Worm (Caenorhabditis elegans) whole organism, L1 larva: ENCODE data around the gene slc-9B.1.

ENCODE experiments used
- C34B4.2 ChIP-seq: sonication (generic microtip); optimal IDR thresholded peaks from 2 replicates; lab custom pipeline; 2017; ENCODE audit warnings: mild to moderate bottlenecking, missing genetic modification characterization, missing compliant biosample characterization
- F16B12.6 ChIP-seq: fragments of 150-350 bp; optimal IDR thresholded peaks from 2 replicates; lab custom pipeline; 2014; ENCODE audit warnings: missing biosample characterization, missing genetic modification characterization
- blmp-1 ChIP-seq: fragments of 150-350 bp; optimal IDR thresholded peaks from 2 replicates; lab custom pipeline; 2014; ENCODE audit warnings: missing biosample characterization, missing genetic modification characterization
- ceh-90 ChIP-seq: sonication (generic microtip); optimal IDR thresholded peaks from 2 replicates; lab custom pipeline; 2016; ENCODE audit warnings: missing genetic modification characterization, missing compliant biosample characterization
- dpl-1 ChIP-seq, 3 experiments: fragments of 150-350 bp in 2 of 3; sonication (generic microtip) in 1 of 3; optimal IDR thresholded peaks; 2 replicates each; lab custom pipeline; 2014 to 2017; ENCODE audit warnings: missing biosample characterization in 3 of 3, missing genetic modification characterization in 3 of 3, missing genetic modification reagents in 3 of 3
- dsc-1 ChIP-seq: sonication (generic microtip); optimal IDR thresholded peaks from 2 replicates; lab custom pipeline; 2016; ENCODE audit warnings: mild to moderate bottlenecking, missing genetic modification characterization, missing compliant biosample characterization
- efl-1 ChIP-seq, 4 experiments: fragments of 150-350 bp; optimal IDR thresholded peaks in 3 of 4; peaks in 1 of 4; 1 replicate in 1 of 4; 2 replicates in 3 of 4; lab custom pipeline; 2014; ENCODE audit warnings: missing biosample characterization in 2 of 4, missing genetic modification characterization in 2 of 4, missing genetic modification reagents in 2 of 4
- elt-3 ChIP-seq, 6 experiments: fragments of 150-350 bp in 1 of 6; sonication (generic microtip); optimal IDR thresholded peaks; 2 replicates each; lab custom pipeline; 2017 to 2018; ENCODE audit warnings: missing biosample characterization in 6 of 6, missing genetic modification characterization in 6 of 6, inconsistent platforms in 1 of 6
- ets-5 ChIP-seq: fragments of 200-800 bp; sonication (Bioruptor generic); IDR thresholded peaks from 2 replicates; pipeline ENCODE4 v1.3.6; 2022; ENCODE audit warnings: missing genetic modification characterization, missing compliant biosample characterization
- fkh-10 ChIP-seq: sonication (generic microtip); optimal IDR thresholded peaks from 2 replicates; lab custom pipeline; 2017; ENCODE audit warnings: missing biosample characterization, missing genetic modification reagents, missing genetic modification characterization
- fkh-8 ChIP-seq: sonication (generic microtip); optimal IDR thresholded peaks from 2 replicates; lab custom pipeline; 2016; ENCODE audit warnings: mild to moderate bottlenecking, missing genetic modification characterization, missing compliant biosample characterization
- fos-1 ChIP-seq: fragments of 150-350 bp; optimal IDR thresholded peaks from 2 replicates; lab custom pipeline; 2014; ENCODE audit warnings: missing biosample characterization, missing genetic modification characterization
- hlh-4 ChIP-seq: sonication (generic microtip); optimal IDR thresholded peaks from 2 replicates; lab custom pipeline; 2016; ENCODE audit warnings: mild to moderate bottlenecking, missing genetic modification characterization, missing compliant biosample characterization
- isw-1 ChIP-seq: fragments of 200-800 bp; sonication (Bioruptor generic); IDR thresholded peaks from 2 replicates; pipeline ENCODE4 v1.3.6; 2022; ENCODE audit warnings: missing genetic modification characterization, missing compliant biosample characterization
- lin-14 ChIP-seq: fragments of 200-800 bp; sonication (Bioruptor generic); optimal IDR thresholded peaks from 2 replicates; lab custom pipeline; 2018; ENCODE audit warnings: mild to moderate bottlenecking, missing genetic modification characterization, moderate library complexity, missing compliant biosample characterization
- lin-15B ChIP-seq: fragments of 150-350 bp; sonication (generic microtip); optimal IDR thresholded peaks from 3 replicates; lab custom pipeline; 2014; ENCODE audit warnings: missing biosample characterization, missing genetic modification characterization
- lin-35 ChIP-seq, 2 experiments: fragments of 150-350 bp; optimal IDR thresholded peaks; 2 replicates each; lab custom pipeline; 2014; ENCODE audit warnings: missing biosample characterization in 2 of 2, missing genetic modification characterization in 2 of 2, missing genetic modification reagents in 2 of 2
- lin-39 ChIP-seq: fragments of 150-350 bp; optimal IDR thresholded peaks from 2 replicates; lab custom pipeline; 2014; ENCODE audit warnings: missing biosample characterization, missing genetic modification reagents, missing genetic modification characterization
- lir-3 ChIP-seq: sonication (generic microtip); optimal IDR thresholded peaks from 2 replicates; lab custom pipeline; 2016; ENCODE audit warnings: mild to moderate bottlenecking, missing genetic modification characterization, moderate library complexity, missing compliant biosample characterization; ENCODE audit not compliant: poor library complexity
- mdl-1 ChIP-seq, 2 experiments: fragments of 150-350 bp; optimal IDR thresholded peaks; 2 replicates each; lab custom pipeline; 2014 to 2017; ENCODE audit warnings: missing biosample characterization in 2 of 2, missing genetic modification characterization in 2 of 2, inconsistent platforms in 1 of 2
- mef-2 ChIP-seq: fragments of 150-350 bp; optimal IDR thresholded peaks from 2 replicates; lab custom pipeline; 2014; ENCODE audit warnings: missing biosample characterization, missing genetic modification characterization
- mep-1 ChIP-seq: fragments of 150-350 bp; optimal IDR thresholded peaks from 2 replicates; lab custom pipeline; 2014; ENCODE audit warnings: missing biosample characterization, missing genetic modification characterization
- nhr-19 ChIP-seq: fragments of 200-800 bp; sonication (Bioruptor generic); conservative IDR thresholded peaks from 2 replicates; pipeline ENCODE4 v1.3.6; 2022; ENCODE audit warnings: missing genetic modification characterization, missing compliant biosample characterization
- nhr-20 ChIP-seq: sonication (generic microtip); optimal IDR thresholded peaks from 2 replicates; lab custom pipeline; 2016; ENCODE audit warnings: mild to moderate bottlenecking, missing genetic modification characterization, missing compliant biosample characterization
- nhr-47 ChIP-seq: sonication (generic microtip); optimal IDR thresholded peaks from 2 replicates; lab custom pipeline; 2016; ENCODE audit warnings: mild to moderate bottlenecking, missing genetic modification characterization, moderate library complexity, missing compliant biosample characterization
- nhr-71 ChIP-seq: sonication (generic microtip); optimal IDR thresholded peaks from 2 replicates; lab custom pipeline; 2016; ENCODE audit warnings: mild to moderate bottlenecking, missing genetic modification characterization, moderate library complexity, missing compliant biosample characterization
- nhr-85 ChIP-seq: sonication (generic microtip); peaks from one replicate; lab custom pipeline; 2016; ENCODE audit warnings: missing genetic modification characterization, inconsistent platforms, missing compliant biosample characterization
- pag-3 ChIP-seq: sonication (generic microtip); optimal IDR thresholded peaks from 2 replicates; lab custom pipeline; 2017; ENCODE audit warnings: missing genetic modification characterization, mild to moderate bottlenecking, missing compliant biosample characterization, antibody characterized with exemption, borderline replicate concordance; ENCODE audit not compliant: insufficient read depth
- pax-3 ChIP-seq: fragments of 200-800 bp; sonication (Bioruptor generic); optimal IDR thresholded peaks from 2 replicates; lab custom pipeline; 2018; ENCODE audit warnings: mild to moderate bottlenecking, missing genetic modification characterization, moderate library complexity, missing compliant biosample characterization
- skn-1 ChIP-seq: fragments of 150-350 bp; optimal IDR thresholded peaks from 2 replicates; lab custom pipeline; 2014; ENCODE audit warnings: missing biosample characterization, missing genetic modification characterization
- snu-23 ChIP-seq: sonication (generic microtip); optimal IDR thresholded peaks from 2 replicates; lab custom pipeline; 2016; ENCODE audit warnings: missing genetic modification characterization, missing compliant biosample characterization
- sptf-1 ChIP-seq: fragments of 150-350 bp; optimal IDR thresholded peaks from 2 replicates; lab custom pipeline; 2014; ENCODE audit warnings: missing biosample characterization, missing genetic modification characterization
- sup-37 ChIP-seq: fragments of 200-800 bp; sonication (Bioruptor generic); optimal IDR thresholded peaks from 2 replicates; lab custom pipeline; 2018; ENCODE audit warnings: mild to moderate bottlenecking, missing genetic modification characterization, missing compliant biosample characterization
- tbx-2 ChIP-seq: sonication (generic microtip); optimal IDR thresholded peaks from 2 replicates; lab custom pipeline; 2016; ENCODE audit warnings: missing genetic modification characterization, missing compliant biosample characterization
- unc-30 ChIP-seq: sonication (generic microtip); optimal IDR thresholded peaks from 2 replicates; lab custom pipeline; 2017; ENCODE audit warnings: missing biosample characterization, missing genetic modification characterization
- unc-86 ChIP-seq: sonication (generic microtip); optimal IDR thresholded peaks from 2 replicates; lab custom pipeline; 2016; ENCODE audit warnings: missing genetic modification characterization, missing compliant biosample characterization
- unc-98 ChIP-seq: fragments of 200-800 bp; sonication (Bioruptor generic); IDR thresholded peaks from 2 replicates; pipeline ENCODE4 v1.3.6; 2022; ENCODE audit warnings: missing genetic modification characterization, missing compliant biosample characterization
- xbp-1 ChIP-seq: sonication (generic microtip); optimal IDR thresholded peaks from 2 replicates; lab custom pipeline; 2016; ENCODE audit warnings: missing genetic modification characterization, missing compliant biosample characterization
- ztf-11 ChIP-seq, 2 experiments: sonication (generic microtip); optimal IDR thresholded peaks; 2 replicates each; lab custom pipeline; 2016 to 2017; ENCODE audit warnings: missing genetic modification characterization in 2 of 2, missing biosample characterization in 1 of 2, missing compliant biosample characterization in 1 of 2
- ztf-4 ChIP-seq: fragments of 150-350 bp; optimal IDR thresholded peaks from 2 replicates; lab custom pipeline; 2014; ENCODE audit warnings: missing biosample characterization, missing genetic modification characterization

Gene slc-9B.1

ce11 chrX:10279299-10279698, at the start of gene slc-9B.1:
slc-9B.1 (plus strand) TSS chrX:10279599.
- TF ChIP-seq unc-98 (GFP tag; lab: Robert Waterston, UW) (no peak), pax-3 (tag; lab: Kevin White, UChicago) (no peak), xbp-1 (tag; lab: Kevin White, UChicago) (no peak), pag-3 (no peak)

- TF ChIP-seq skn-1 (tag; lab: Kevin White, UChicago) (no peak), lin-15B (no peak), ztf-11 (tag; optimal IDR thresholded peaks at IDR 0.05; lab: Kevin White, UChicago) (no peak), nhr-20 (tag; lab: Kevin White, UChicago) (peak; percentile 1), lin-14 (GFP tag; lab: Kevin White, UChicago) (peak; percentile 71), blmp-1 (tag; lab: Kevin White, UChicago) (peak; percentile 99), mep-1 (peak; percentile 41), elt-3 (tag; optimal IDR thresholded peaks at IDR 0.05; lab: Kevin White, UChicago) (peak in 1 of 6 experiments; percentile 18), lin-35 (GFP tag; optimal IDR thresholded peaks at IDR 0.05; lab: Kevin White, UChicago) (peak in 1 of 2 experiments; percentile 26), nhr-85 (tag; lab: Kevin White, UChicago) (peak; percentile 69), mdl-1 (tag; optimal IDR thresholded peaks at IDR 0.05; lab: Kevin White, UChicago) (peak in 1 of 2 experiments; percentile 63), ets-5 (GFP tag; lab: Robert Waterston, UW) (no peak), nhr-71 (peak; percentile 5), dsc-1 (peak; percentile 79), snu-23 (peak; percentile 34)
These were observed 48.5 kb upstream of the slc-9B.1 start for ce11 chrX:10230872-10231271.

- TF ChIP-seq efl-1 (optimal IDR thresholded peaks at IDR 0.05; lab: Kevin White, UChicago), result no peak
- TF ChIP-seq efl-1 (GFP tag; optimal IDR thresholded peaks at IDR 0.05 in 1 of 2; lab: Kevin White, UChicago), result peak in 1 of 2 experiments; percentile 5
- TF ChIP-seq blmp-1 (tag; lab: Kevin White, UChicago), result peak; percentile 29
- TF ChIP-seq fos-1, result no peak
- peak; percentile 13 for TF ChIP-seq lin-14 (GFP tag; lab: Kevin White, UChicago)
- TF ChIP-seq, all 84 proteins: peak for 3
These were observed 47.0 kb upstream of the slc-9B.1 start for ce11 chrX:10232395-10232794.

- TF ChIP-seq lin-14 (GFP tag; lab: Kevin White, UChicago) (peak; percentile 13), blmp-1 (tag; lab: Kevin White, UChicago) (peak; percentile 32), nhr-85 (tag; lab: Kevin White, UChicago) (peak; percentile 82), fkh-10 (GFP tag; lab: Kevin White, UChicago) (no peak), isw-1 (GFP tag; lab: Robert Waterston, UW) (no peak)
These were observed 42.6 kb upstream of the slc-9B.1 start, which contains the start of gene zipt-13 for ce11 chrX:10236844-10237243. zipt-13 (minus strand) TSS chrX:10236944.

ce11 chrX:10238146-10238749, 41.2 kb upstream of the slc-9B.1 start:
- TF ChIP-seq dsc-1, result no peak
- no peak for TF ChIP-seq fkh-8 (tag; lab: Kevin White, UChicago)
- no peak for TF ChIP-seq ceh-90 (tag; lab: Kevin White, UChicago)
- TF ChIP-seq lir-3, result no peak
- no peak for TF ChIP-seq C34B4.2 (tag; lab: Kevin White, UChicago)
- peak; percentile 17 for TF ChIP-seq nhr-47 (tag; lab: Kevin White, UChicago)
- TF ChIP-seq hlh-4, result no peak
- no peak for TF ChIP-seq F16B12.6 (tag; lab: Kevin White, UChicago)
- peak; percentile 3 for TF ChIP-seq xbp-1 (tag; lab: Kevin White, UChicago)
- TF ChIP-seq mdl-1 (tag; optimal IDR thresholded peaks at IDR 0.05; lab: Kevin White, UChicago), result peak in 1 of 2 experiments; percentile 3
- TF ChIP-seq fos-1, result no peak
- no peak for TF ChIP-seq dpl-1 (GFP tag; optimal IDR thresholded peaks at IDR 0.05; lab: Kevin White, UChicago)
- TF ChIP-seq ztf-4 (tag; lab: Kevin White, UChicago), result no peak
- TF ChIP-seq nhr-19 (GFP tag; lab: Robert Waterston, UW), result peak; percentile 63
- no peak for TF ChIP-seq sup-37 (GFP tag; lab: Kevin White, UChicago)
- TF ChIP-seq snu-23, result peak; percentile 81
- no peak for TF ChIP-seq mef-2 (tag; lab: Kevin White, UChicago)
- TF ChIP-seq pag-3, result no peak
- no peak for TF ChIP-seq unc-30
- no peak for TF ChIP-seq sptf-1
- no peak for TF ChIP-seq skn-1 (tag; lab: Kevin White, UChicago)
- peak; percentile 72 for TF ChIP-seq nhr-71
- peak in 1 of 6 experiments; percentile 52 for TF ChIP-seq elt-3 (tag; optimal IDR thresholded peaks at IDR 0.05; lab: Kevin White, UChicago)
- TF ChIP-seq efl-1 (optimal IDR thresholded peaks at IDR 0.05; lab: Kevin White, UChicago), result peak; percentile 4 to 8
- TF ChIP-seq efl-1 (GFP tag; optimal IDR thresholded peaks at IDR 0.05 in 1 of 2; lab: Kevin White, UChicago), result peak in 1 of 2 experiments; percentile 87
- TF ChIP-seq lin-39 (tag; lab: Kevin White, UChicago), result no peak
- no peak for TF ChIP-seq fkh-10 (GFP tag; lab: Kevin White, UChicago)
- TF ChIP-seq tbx-2, result no peak
- peak; percentile 82 for TF ChIP-seq blmp-1 (tag; lab: Kevin White, UChicago)
- TF ChIP-seq unc-86 (tag; lab: Kevin White, UChicago), result no peak
